Worm (Caenorhabditis elegans) whole organism, L3 larva: ENCODE results near the gene srr-9.

Experiments
- aly-2 ChIP-seq: fragments of 150-350 bp; optimal IDR thresholded peaks from 2 replicates; lab custom pipeline; 2014; ENCODE audit warnings: missing biosample characterization, missing genetic modification characterization
- fkh-10 ChIP-seq: sonication (generic microtip); optimal IDR thresholded peaks from 2 replicates; lab custom pipeline; 2017; ENCODE audit warnings: missing biosample characterization, missing genetic modification reagents, missing genetic modification characterization
- nhr-11 ChIP-seq: fragments of 150-350 bp; optimal IDR thresholded peaks from 2 replicates; lab custom pipeline; 2014; ENCODE audit warnings: missing biosample characterization, missing genetic modification characterization

- TF ChIP-seq fkh-10 (no peak), aly-2 (tag; lab: Kevin White, UChicago) (no peak), nhr-11 (tag; lab: Kevin White, UChicago) (no peak)
Observed at ce11 chrV:7717629-7718028, 20.2 kb upstream of the srr-9 start, which contains the start of gene ZK105.5.
